Worm (Caenorhabditis elegans) whole organism, early embryonic: Measurements from ENCODE around the gene ztf-9.

Experiments used
- F13C5.2 ChIP-seq: sonication (generic microtip); optimal IDR thresholded peaks from 2 replicates; lab custom pipeline; 2017; ENCODE audit warnings: mild to moderate bottlenecking, missing genetic modification characterization, inconsistent platforms, missing compliant biosample characterization
- aly-1 ChIP-seq: sonication (generic microtip); optimal IDR thresholded peaks from 2 replicates; lab custom pipeline; 2016; ENCODE audit warnings: missing genetic modification characterization, missing compliant biosample characterization
- ama-1 ChIP-seq: fragments of 150-350 bp; optimal IDR thresholded peaks from 2 replicates; lab custom pipeline; 2014
- ets-7 ChIP-seq: sonication (generic microtip); optimal IDR thresholded peaks from 2 replicates; lab custom pipeline; 2016; ENCODE audit warnings: missing genotype, missing genetic modification characterization, missing compliant biosample characterization
- flt-1 ChIP-seq: fragments of 200-800 bp; sonication (Bioruptor generic); IDR thresholded peaks from 2 replicates; pipeline ENCODE4 v1.3.6; 2022; ENCODE audit warnings: missing genetic modification characterization, missing compliant biosample characterization
- hnd-1 ChIP-seq: sonication (generic microtip); optimal IDR thresholded peaks from 2 replicates; lab custom pipeline; 2016; ENCODE audit warnings: missing genetic modification characterization, missing compliant biosample characterization
- pes-1 ChIP-seq: fragments of 200-800 bp; sonication (Bioruptor generic); IDR thresholded peaks from 2 replicates; pipeline ENCODE4 v1.3.6; 2022; ENCODE audit warnings: missing genetic modification reagents, missing genetic modification characterization, missing compliant biosample characterization
- scrt-1 ChIP-seq: fragments of 200-800 bp; sonication (Bioruptor generic); IDR thresholded peaks from 2 replicates; pipeline ENCODE4 v1.3.6; 2022; ENCODE audit warnings: missing genetic modification characterization, missing compliant biosample characterization
- sea-1 ChIP-seq: fragments of 200-800 bp; sonication (Bioruptor generic); conservative IDR thresholded peaks from 2 replicates; pipeline ENCODE4 v1.3.6; 2022; ENCODE audit warnings: missing genetic modification characterization, missing compliant biosample characterization
- tbx-11 ChIP-seq: fragments of 200-800 bp; sonication (Bioruptor generic); IDR thresholded peaks from 2 replicates; pipeline ENCODE4 v1.3.6; 2022; ENCODE audit warnings: missing genetic modification characterization, missing compliant biosample characterization

DNA sequence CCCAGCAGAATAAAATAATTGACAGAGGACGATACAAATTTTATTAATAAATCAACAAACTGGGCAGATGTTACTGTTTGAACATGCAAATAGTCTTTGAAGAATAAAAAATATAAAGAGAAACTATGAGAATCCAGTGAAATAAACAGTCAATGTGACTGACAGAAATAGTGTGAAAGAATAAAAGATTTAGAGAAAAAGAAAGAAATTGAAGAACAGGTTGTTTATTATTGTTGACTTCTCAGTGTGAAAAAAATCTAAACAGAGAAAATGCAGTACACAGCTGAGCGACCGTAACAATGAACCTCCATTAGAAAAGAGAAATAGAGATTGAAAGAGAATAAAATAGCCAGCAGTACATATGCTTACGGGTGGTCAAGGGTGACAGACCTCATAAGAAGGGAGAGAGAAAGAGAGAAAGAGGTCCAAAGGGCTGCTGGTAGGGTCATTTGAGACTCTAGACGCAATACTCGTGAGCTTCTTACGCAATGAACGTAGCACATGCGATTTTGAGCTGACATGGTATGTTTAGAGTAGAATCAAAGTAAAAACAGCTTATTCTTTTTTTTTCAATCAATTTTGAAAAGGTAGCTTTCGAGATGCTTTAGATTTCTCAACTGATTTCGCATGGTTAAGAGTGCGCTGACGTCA is 32.2 kb upstream of the ztf-9 start, which contains the start of gene slcr-46.3:
- TF ChIP-seq sea-1 (GFP tag; lab: Robert Waterston, UW), result no peak
- no peak for TF ChIP-seq aly-1 (tag; lab: Kevin White, UChicago)
- no peak for TF ChIP-seq hnd-1 (tag; lab: Kevin White, UChicago)
- no peak for TF ChIP-seq tbx-11 (GFP tag; lab: Robert Waterston, UW)
- no peak for TF ChIP-seq ama-1 (lab: Kevin White, UChicago)
- TF ChIP-seq F13C5.2 (tag; lab: Kevin White, UChicago), result no peak
- no peak for TF ChIP-seq scrt-1 (GFP tag; lab: Robert Waterston, UW)
- no peak for TF ChIP-seq flt-1 (GFP tag; lab: Robert Waterston, UW)
- TF ChIP-seq ets-7, result no peak
- TF ChIP-seq pes-1 (GFP tag; lab: Robert Waterston, UW), result no peak
